Fruit fly (Drosophila melanogaster) whole organism, embryonic: Measurements from ENCODE around the gene Fkbp59.

Experiments
- ATbp ChIP-seq: fragments of 200-800 bp; sonication (Bioruptor generic); optimal IDR thresholded peaks from 2 replicates; lab custom pipeline; 2017; ENCODE audit warnings: missing biosample characterization, mild to moderate bottlenecking, missing genetic modification characterization, missing genetic modification reagents
- B-H2 ChIP-seq: fragments of 200-800 bp; sonication (Bioruptor generic); optimal IDR thresholded peaks from 2 replicates; lab custom pipeline; 2018; ENCODE audit warnings: missing biosample characterization, mild to moderate bottlenecking, missing genetic modification characterization
- Bgb ChIP-seq: fragments of 200-800 bp; sonication (Bioruptor generic); IDR thresholded peaks from 2 replicates; pipeline ENCODE4 v1.3.6; 2022; ENCODE audit warnings: missing biosample characterization, missing genetic modification characterization; ENCODE audit not compliant: partially characterized antibody
- CG10267 ChIP-seq: fragments of 200-800 bp; sonication (Bioruptor generic); optimal IDR thresholded peaks from 2 replicates; lab custom pipeline; 2018; ENCODE audit warnings: missing biosample characterization, mild to moderate bottlenecking, missing genetic modification characterization, moderate library complexity
- CG11085 ChIP-seq: fragments of 200-800 bp; sonication (Bioruptor generic); IDR thresholded peaks from 2 replicates; pipeline ENCODE4 v1.3.6; 2022; ENCODE audit warnings: missing biosample characterization, missing genetic modification characterization
- CG1233 ChIP-seq: fragments of 200-800 bp; sonication (Bioruptor generic); optimal IDR thresholded peaks from 4 replicates; lab custom pipeline; 2018; ENCODE audit warnings: missing biosample characterization, mild to moderate bottlenecking, missing genetic modification characterization
- CG13296 ChIP-seq: fragments of 200-800 bp; sonication (Bioruptor generic); optimal IDR thresholded peaks from 3 replicates; lab custom pipeline; 2018; ENCODE audit warnings: missing biosample characterization, mild to moderate bottlenecking, missing genetic modification characterization
- CG16779 ChIP-seq: fragments of 200-800 bp; sonication (Bioruptor generic); IDR thresholded peaks from 2 replicates; pipeline ENCODE4 v1.3.6; 2022; ENCODE audit warnings: missing biosample characterization, missing genetic modification characterization
- CG17186 ChIP-seq: fragments of 200-800 bp; sonication (Bioruptor generic); optimal IDR thresholded peaks from 3 replicates; lab custom pipeline; 2017; ENCODE audit warnings: missing biosample characterization, missing genetic modification reagents, missing genetic modification characterization
- CG17385 ChIP-seq: fragments of 200-800 bp; sonication (Bioruptor generic); optimal IDR thresholded peaks from 3 replicates; lab custom pipeline; 2018; ENCODE audit warnings: missing biosample characterization, mild to moderate bottlenecking, missing genetic modification characterization
- CG2120 ChIP-seq: fragments of 200-800 bp; sonication (Bioruptor generic); optimal IDR thresholded peaks from 3 replicates; lab custom pipeline; 2016; ENCODE audit warnings: missing biosample characterization, missing genetic modification characterization
- CG30431 ChIP-seq: fragments of 200-800 bp; sonication (Bioruptor generic); optimal IDR thresholded peaks from 2 replicates; lab custom pipeline; 2017; ENCODE audit warnings: missing biosample characterization, missing genetic modification characterization
- CG34224 ChIP-seq: fragments of 200-800 bp; sonication (Bioruptor generic); IDR thresholded peaks from 3 replicates; pipeline ENCODE4 v1.3.6; 2022; ENCODE audit warnings: missing biosample characterization, missing genetic modification characterization; ENCODE audit not compliant: partially characterized antibody
- CG34376 ChIP-seq: fragments of 200-800 bp; sonication (Bioruptor generic); optimal IDR thresholded peaks from 2 replicates; lab custom pipeline; 2018; ENCODE audit warnings: missing biosample characterization, mild to moderate bottlenecking, missing genetic modification characterization
- CG34422 ChIP-seq: fragments of 200-800 bp; sonication (Bioruptor generic); IDR thresholded peaks from 3 replicates; pipeline ENCODE4 v1.3.6; 2022; ENCODE audit warnings: missing biosample characterization, missing genetic modification characterization
- CG4360 ChIP-seq: fragments of 200-800 bp; sonication (Bioruptor generic); IDR thresholded peaks from 2 replicates; pipeline ENCODE4 v1.3.6; 2022; ENCODE audit warnings: missing biosample characterization, missing genetic modification characterization
- CG4404 ChIP-seq: fragments of 200-800 bp; sonication (Bioruptor generic); IDR thresholded peaks from 2 replicates; pipeline ENCODE4 v1.3.6; 2022; ENCODE audit warnings: missing biosample characterization, missing genetic modification characterization
- CG6765 ChIP-seq: fragments of 200-800 bp; sonication (Bioruptor generic); optimal IDR thresholded peaks from 3 replicates; lab custom pipeline; 2017; ENCODE audit warnings: missing biosample characterization, mild to moderate bottlenecking, missing genetic modification characterization
- CG7271 ChIP-seq: fragments of 200-800 bp; sonication (Bioruptor generic); optimal IDR thresholded peaks from 2 replicates; lab custom pipeline; 2018; ENCODE audit warnings: missing biosample characterization, mild to moderate bottlenecking, missing genetic modification characterization, moderate library complexity
- CoRest ChIP-seq: fragments of 200-800 bp; sonication (Bioruptor generic); optimal IDR thresholded peaks from 3 replicates; lab custom pipeline; 2018; ENCODE audit warnings: missing biosample characterization, mild to moderate bottlenecking, missing genetic modification characterization, moderate library complexity
- D ChIP-seq, 2 experiments: fragments of 200-800 bp in 1 of 2; fragments of >200 bp in 1 of 2; sonication (Bioruptor generic) in 1 of 2; optimal IDR thresholded peaks; 2 replicates in 1 of 2; 3 replicates in 1 of 2; lab custom pipeline; 2017; ENCODE audit warnings: mild to moderate bottlenecking in 1 of 2, missing biosample characterization in 1 of 2, missing genetic modification characterization in 1 of 2, missing genetic modification reagents in 1 of 2
- Doc3 ChIP-seq: fragments of 200-800 bp; sonication (Bioruptor generic); IDR thresholded peaks from 3 replicates; pipeline ENCODE4 v1.3.6; 2022; ENCODE audit warnings: missing biosample characterization, missing genetic modification characterization; ENCODE audit not compliant: partially characterized antibody
- Ets65A ChIP-seq: fragments of 200-800 bp; sonication (Bioruptor generic); peaks from one replicate; lab custom pipeline; 2016; ENCODE audit warnings: missing biosample characterization, missing genetic modification characterization
- Fer3 ChIP-seq: fragments of 200-800 bp; sonication (Bioruptor generic); optimal IDR thresholded peaks from 2 replicates; lab custom pipeline; 2018; ENCODE audit warnings: missing biosample characterization, mild to moderate bottlenecking, missing genetic modification characterization, moderate library complexity
- HHEX ChIP-seq: fragments of 200-800 bp; sonication (Bioruptor generic); optimal IDR thresholded peaks from 3 replicates; lab custom pipeline; 2017; ENCODE audit warnings: missing biosample characterization, mild to moderate bottlenecking, missing genetic modification characterization, missing genetic modification reagents
- Lim3 ChIP-seq: fragments of 200-800 bp; sonication (Bioruptor generic); IDR thresholded peaks from 2 replicates; pipeline ENCODE4 v1.3.6; 2022; ENCODE audit warnings: missing biosample characterization, missing genetic modification characterization
- Sin3A ChIP-seq: fragments of >200 bp; optimal IDR thresholded peaks from 2 replicates; lab custom pipeline; 2018
- YL-1 ChIP-seq: fragments of 200-800 bp; sonication (Bioruptor generic); optimal IDR thresholded peaks from 3 replicates; lab custom pipeline; 2017; ENCODE audit warnings: missing biosample characterization, mild to moderate bottlenecking, missing genetic modification characterization
- abd-A ChIP-seq: fragments of 200-800 bp; sonication (Bioruptor generic); optimal IDR thresholded peaks from 3 replicates; lab custom pipeline; 2019; ENCODE audit warnings: missing biosample characterization, mild to moderate bottlenecking, missing genetic modification characterization, moderate library complexity
- amos ChIP-seq: fragments of 200-800 bp; sonication (Bioruptor generic); IDR thresholded peaks from 2 replicates; pipeline ENCODE4 v1.3.6; 2022; ENCODE audit warnings: missing biosample characterization, missing genetic modification characterization; ENCODE audit not compliant: partially characterized antibody
- bcd ChIP-seq: fragments of 200-800 bp; sonication (Bioruptor generic); optimal IDR thresholded peaks from 2 replicates; lab custom pipeline; 2017; ENCODE audit warnings: missing biosample characterization, mild to moderate bottlenecking, missing genetic modification characterization
- bigmax ChIP-seq: fragments of 200-800 bp; sonication (Bioruptor generic); optimal IDR thresholded peaks from 2 replicates; lab custom pipeline; 2018; ENCODE audit warnings: missing biosample characterization, mild to moderate bottlenecking, missing genetic modification characterization
- caup ChIP-seq: fragments of 200-800 bp; sonication (Bioruptor generic); optimal IDR thresholded peaks from 3 replicates; lab custom pipeline; 2017; ENCODE audit warnings: missing biosample characterization, mild to moderate bottlenecking, missing genetic modification characterization, moderate library complexity; ENCODE audit not compliant: severe bottlenecking
- chm ChIP-seq: fragments of 200-800 bp; sonication (Bioruptor generic); IDR thresholded peaks from 2 replicates; pipeline ENCODE4 v1.3.6; 2022; ENCODE audit warnings: missing biosample characterization, missing genetic modification characterization
- dm ChIP-seq: fragments of 200-800 bp; sonication (Bioruptor generic); optimal IDR thresholded peaks from 3 replicates; lab custom pipeline; 2016; ENCODE audit warnings: missing biosample characterization, missing genetic modification characterization
- ems ChIP-seq: fragments of 200-800 bp; sonication (Bioruptor generic); optimal IDR thresholded peaks from 3 replicates; lab custom pipeline; 2016; ENCODE audit warnings: missing biosample characterization, missing genetic modification characterization
- fd102C ChIP-seq: fragments of 200-800 bp; sonication (Bioruptor generic); optimal IDR thresholded peaks from 2 replicates; lab custom pipeline; 2018; ENCODE audit warnings: missing biosample characterization, mild to moderate bottlenecking, missing genetic modification characterization, moderate library complexity
- gem ChIP-seq: fragments of 200-800 bp; sonication (Bioruptor generic); optimal IDR thresholded peaks from 2 replicates; lab custom pipeline; 2019; ENCODE audit warnings: missing biosample characterization, mild to moderate bottlenecking, missing genetic modification characterization, moderate library complexity
- gsb ChIP-seq: fragments of 200-800 bp; sonication (Bioruptor generic); IDR thresholded peaks from 2 replicates; pipeline ENCODE4 v1.3.6; 2022; ENCODE audit warnings: missing biosample characterization, missing genetic modification characterization
- hbn ChIP-seq: fragments of 200-800 bp; sonication (Bioruptor generic); IDR thresholded peaks from 2 replicates; pipeline ENCODE4 v1.3.6; 2022; ENCODE audit warnings: missing biosample characterization, missing genetic modification characterization; ENCODE audit not compliant: partially characterized antibody
- kni ChIP-seq: fragments of 200-800 bp; sonication (Bioruptor generic); optimal IDR thresholded peaks from 3 replicates; lab custom pipeline; 2017; ENCODE audit warnings: mild to moderate bottlenecking, missing biosample characterization, missing genetic modification reagents, missing genetic modification characterization
- mam ChIP-seq: fragments of 200-800 bp; sonication (Bioruptor generic); optimal IDR thresholded peaks from 3 replicates; lab custom pipeline; 2016; ENCODE audit warnings: missing biosample characterization, missing genetic modification characterization
- mirr ChIP-seq: fragments of 200-800 bp; sonication (Bioruptor generic); optimal IDR thresholded peaks from 3 replicates; lab custom pipeline; 2018; ENCODE audit warnings: missing biosample characterization, mild to moderate bottlenecking, missing genetic modification characterization
- pita ChIP-seq: fragments of 200-800 bp; sonication (Bioruptor generic); optimal IDR thresholded peaks from 2 replicates; lab custom pipeline; 2017; ENCODE audit warnings: missing biosample characterization, mild to moderate bottlenecking, missing genetic modification characterization
- pzg ChIP-seq: fragments of 200-800 bp; sonication (Bioruptor generic); optimal IDR thresholded peaks from 3 replicates; lab custom pipeline; 2018; ENCODE audit warnings: missing biosample characterization, mild to moderate bottlenecking, missing genetic modification characterization, moderate library complexity
- sens ChIP-seq: fragments of 200-800 bp; sonication (Bioruptor generic); peaks from one replicate; lab custom pipeline; 2016; ENCODE audit warnings: missing biosample characterization, missing genetic modification characterization
- slp2 ChIP-seq: fragments of 200-800 bp; sonication (Bioruptor generic); optimal IDR thresholded peaks from 2 replicates; lab custom pipeline; 2016; ENCODE audit warnings: missing biosample characterization, missing genetic modification characterization
- tgo ChIP-seq: fragments of 200-800 bp; sonication (Bioruptor generic); IDR thresholded peaks from 3 replicates; pipeline ENCODE4 v1.3.6; 2022; ENCODE audit warnings: missing biosample characterization, missing genetic modification characterization
- yki ChIP-seq: fragments of >200 bp; optimal IDR thresholded peaks from 3 replicates; lab custom pipeline; 2018
- zen2 ChIP-seq: fragments of 200-800 bp; sonication (Bioruptor generic); IDR thresholded peaks from 3 replicates; pipeline ENCODE4 v1.3.6; 2022; ENCODE audit warnings: missing biosample characterization, missing genetic modification characterization; ENCODE audit not compliant: partially characterized antibody

Fkbp59 gene

dm6 chr2L:9893183-9893582 is 5.4 kb downstream of the Fkbp59 start, which contains the start of gene mtDNA-helicase (continued):
- TF ChIP-seq HHEX (GFP tag; lab: Kevin White, UChicago) (no peak), CG34376 (GFP tag; lab: Kevin White, UChicago) (peak; percentile 16), slp2 (GFP tag; lab: Kevin White, UChicago) (no peak), ATbp (GFP tag; lab: Kevin White, UChicago) (no peak), CG2120 (peak; percentile 0), Sin3A (lab: Kevin White, UChicago) (peak; percentile 12), CG34422 (GFP tag; lab: Robert Waterston, UW) (peak; percentile 49; the same call in 2 of the 3 replicates), ems (no peak), CG30431 (GFP tag; lab: Kevin White, UChicago) (no peak), yki (lab: Kevin White, UChicago) (no peak), mirr (no peak), YL-1 (GFP tag; lab: Kevin White, UChicago) (peak; percentile 37), B-H2 (GFP tag; lab: Kevin White, UChicago) (no peak), CG4360 (GFP tag; lab: Robert Waterston, UW) (no peak), dm (GFP tag; lab: Kevin White, UChicago) (peak; percentile 77), CG34224 (GFP tag; lab: Robert Waterston, UW) (peak; percentile 54; the same call in 2 of the 3 replicates), hbn (GFP tag; lab: Robert Waterston, UW) (peak; percentile 51; the same call in 1 of the 2 replicates), gem (tag; lab: Kevin White, UChicago) (no peak), CG17186 (GFP tag; lab: Kevin White, UChicago) (peak; percentile 31), D (optimal IDR thresholded peaks at IDR 0.05; lab: Kevin White, UChicago) (no peak), D (GFP tag; optimal IDR thresholded peaks at IDR 0.05; lab: Kevin White, UChicago) (no peak), tgo (GFP tag; lab: Robert Waterston, UW) (no peak), caup (GFP tag; lab: Kevin White, UChicago) (no peak), CoRest (tag; lab: Kevin White, UChicago) (no peak), Doc3 (GFP tag; lab: Robert Waterston, UW) (peak; percentile 51; the same call in 1 of the 3 replicates), gsb (GFP tag; lab: Robert Waterston, UW) (no peak), sens (GFP tag; lab: Kevin White, UChicago) (peak; percentile 73), pita (GFP tag; lab: Kevin White, UChicago) (no peak), CG10267 (tag; lab: Kevin White, UChicago) (peak; percentile 9), pzg (GFP tag; lab: Kevin White, UChicago) (peak; percentile 36), CG11085 (GFP tag; lab: Robert Waterston, UW) (no peak), zen2 (GFP tag; lab: Robert Waterston, UW) (peak; percentile 39; the same call in 1 of the 3 replicates), amos (GFP tag; lab: Robert Waterston, UW) (peak; percentile 33; the same call in 1 of the 2 replicates)

dm6 chr2L:9894193-9894592 is 6.4 kb downstream of the Fkbp59 start:
- no peak for TF ChIP-seq yki (lab: Kevin White, UChicago)
- TF ChIP-seq CG11085 (GFP tag; lab: Robert Waterston, UW): no peak
- 0 out of 2 replicates have a peak, but pooled peaks have one; percentile 22 for TF ChIP-seq CG16779 (GFP tag; lab: Robert Waterston, UW)
- no peak for TF ChIP-seq CG1233 (GFP tag; lab: Kevin White, UChicago)
- no peak for TF ChIP-seq abd-A (tag; lab: Kevin White, UChicago)
- TF ChIP-seq Lim3 (GFP tag; lab: Robert Waterston, UW): no peak
- TF ChIP-seq CG6765 (GFP tag; lab: Kevin White, UChicago): no peak
- TF ChIP-seq bigmax (GFP tag; lab: Kevin White, UChicago): peak; percentile 91
- no peak for TF ChIP-seq sens (GFP tag; lab: Kevin White, UChicago)
- peak; percentile 70 for TF ChIP-seq Ets65A (GFP tag; lab: Kevin White, UChicago)
- TF ChIP-seq Fer3: no peak
- TF ChIP-seq mam (GFP tag; lab: Kevin White, UChicago): no peak
- TF ChIP-seq Bgb (GFP tag; lab: Robert Waterston, UW): no peak
- no peak for TF ChIP-seq chm (GFP tag; lab: Robert Waterston, UW)
- no peak for TF ChIP-seq CG4404 (GFP tag; lab: Robert Waterston, UW)
- no peak for TF ChIP-seq CG17385 (GFP tag; lab: Kevin White, UChicago)
- TF ChIP-seq CG13296 (GFP tag; lab: Kevin White, UChicago): no peak
- TF ChIP-seq fd102C: no peak
- no peak for TF ChIP-seq bcd (GFP tag; lab: Kevin White, UChicago)
- TF ChIP-seq CG7271 (tag; lab: Kevin White, UChicago): no peak
- TF ChIP-seq kni (GFP tag; lab: Kevin White, UChicago): no peak
